Fruit fly (Drosophila melanogaster) whole organism, adult: ENCODE measurements around the gene Adk1.

Experiments
- CG11617 ChIP-seq: fragments of 200-800 bp; sonication (Bioruptor generic); optimal IDR thresholded peaks from 2 replicates; lab custom pipeline; 2017; ENCODE audit warnings: mild to moderate bottlenecking, missing biosample characterization, missing genetic modification reagents, missing genetic modification characterization
- CG12768 ChIP-seq: fragments of 200-800 bp; sonication (Bioruptor generic); optimal IDR thresholded peaks from 2 replicates; lab custom pipeline; 2017; ENCODE audit warnings: missing biosample characterization, missing genetic modification characterization, mild to moderate bottlenecking, moderate library complexity, missing genetic modification reagents
- CG14711 ChIP-seq: fragments of 200-800 bp; sonication (Bioruptor generic); optimal IDR thresholded peaks from 2 replicates; lab custom pipeline; 2018; ENCODE audit warnings: missing biosample characterization, mild to moderate bottlenecking, missing genetic modification characterization, moderate library complexity
- CG1620 ChIP-seq: fragments of 200-800 bp; sonication (Bioruptor generic); optimal IDR thresholded peaks from 2 replicates; lab custom pipeline; 2016; ENCODE audit warnings: missing biosample characterization, missing genetic modification characterization
- CG33017 ChIP-seq: fragments of 200-800 bp; sonication (Bioruptor generic); optimal IDR thresholded peaks from 2 replicates; lab custom pipeline; 2018; ENCODE audit warnings: missing biosample characterization, mild to moderate bottlenecking, missing genetic modification characterization, moderate library complexity
- CG5204 ChIP-seq: fragments of 200-800 bp; sonication (Bioruptor generic); optimal IDR thresholded peaks from 2 replicates; lab custom pipeline; 2016; ENCODE audit warnings: missing biosample characterization, missing genetic modification characterization
- CG7045 ChIP-seq: fragments of 200-800 bp; sonication (Bioruptor generic); optimal IDR thresholded peaks from 2 replicates; lab custom pipeline; 2017; ENCODE audit warnings: missing biosample characterization, mild to moderate bottlenecking, missing genetic modification characterization
- CG7101 ChIP-seq: fragments of 200-800 bp; sonication (Bioruptor generic); optimal IDR thresholded peaks from 2 replicates; lab custom pipeline; 2018; ENCODE audit warnings: missing biosample characterization, mild to moderate bottlenecking, missing genetic modification characterization, moderate library complexity
- Clk ChIP-seq: fragments of 200-800 bp; sonication (Bioruptor generic); optimal IDR thresholded peaks from 2 replicates; lab custom pipeline; 2017; ENCODE audit warnings: missing biosample characterization, missing genetic modification characterization
- Crg-1 ChIP-seq: fragments of 200-800 bp; sonication (Bioruptor generic); optimal IDR thresholded peaks from 2 replicates; lab custom pipeline; 2016; ENCODE audit warnings: missing biosample characterization, missing genetic modification characterization
- Hr96 ChIP-seq: fragments of 200-800 bp; sonication (Bioruptor generic); optimal IDR thresholded peaks from 2 replicates; lab custom pipeline; 2016; ENCODE audit warnings: missing biosample characterization, missing genetic modification characterization
- Mnt ChIP-seq: fragments of 200-800 bp; sonication (Bioruptor generic); optimal IDR thresholded peaks from 2 replicates; lab custom pipeline; 2016; ENCODE audit warnings: missing biosample characterization, mild to moderate bottlenecking, missing genetic modification characterization
- bab1 ChIP-seq: fragments of 200-800 bp; sonication (Bioruptor generic); optimal IDR thresholded peaks from 3 replicates; lab custom pipeline; 2019; ENCODE audit warnings: missing biosample characterization, mild to moderate bottlenecking, missing genetic modification characterization, moderate library complexity
- cic ChIP-seq: fragments of 200-800 bp; sonication (Bioruptor generic); optimal IDR thresholded peaks from 2 replicates; lab custom pipeline; 2017; ENCODE audit warnings: missing biosample characterization, mild to moderate bottlenecking, missing genetic modification characterization, moderate library complexity
- cnc ChIP-seq, 2 experiments: fragments of >200 bp; optimal IDR thresholded peaks; 2 replicates each; lab custom pipeline; 2017
- kay ChIP-seq: fragments of 200-800 bp; sonication (Bioruptor generic); peaks from one replicate; lab custom pipeline; 2016; ENCODE audit warnings: missing biosample characterization, missing genetic modification characterization, borderline replicate concordance
- ovo ChIP-seq: fragments of 200-800 bp; sonication (Bioruptor generic); optimal IDR thresholded peaks from 2 replicates; lab custom pipeline; 2016; ENCODE audit warnings: missing biosample characterization, missing genetic modification characterization
- pad ChIP-seq: fragments of 200-800 bp; sonication (Bioruptor generic); optimal IDR thresholded peaks from 3 replicates; lab custom pipeline; 2017; ENCODE audit warnings: missing biosample characterization, missing genetic modification characterization, mild to moderate bottlenecking, moderate library complexity, missing genetic modification reagents
- tj ChIP-seq: fragments of 200-800 bp; sonication (Bioruptor generic); optimal IDR thresholded peaks from 3 replicates; lab custom pipeline; 2017; ENCODE audit warnings: missing biosample characterization, mild to moderate bottlenecking, missing genetic modification characterization, moderate library complexity
- toe ChIP-seq: fragments of 200-800 bp; sonication (Bioruptor generic); optimal IDR thresholded peaks from 2 replicates; lab custom pipeline; 2016; ENCODE audit warnings: missing biosample characterization, missing genetic modification characterization

Gene Adk1

dm6 chr3R:12197641-12198040, at the start of gene Adk1:
Gene Adk1 (plus strand): TSS chr3R:12197941.
- TF ChIP-seq cic (no peak), Crg-1 (GFP tag; lab: Kevin White, UChicago) (no peak)

dm6 chr3R:12158495-12158894, 39.2 kb upstream of the Adk1 start, which contains the start of gene dpr15:
Gene dpr15 (minus strand): TSS chr3R:12158595.
- TF ChIP-seq toe (no peak), CG11617 (GFP tag; lab: Kevin White, UChicago) (no peak)

DNA sequence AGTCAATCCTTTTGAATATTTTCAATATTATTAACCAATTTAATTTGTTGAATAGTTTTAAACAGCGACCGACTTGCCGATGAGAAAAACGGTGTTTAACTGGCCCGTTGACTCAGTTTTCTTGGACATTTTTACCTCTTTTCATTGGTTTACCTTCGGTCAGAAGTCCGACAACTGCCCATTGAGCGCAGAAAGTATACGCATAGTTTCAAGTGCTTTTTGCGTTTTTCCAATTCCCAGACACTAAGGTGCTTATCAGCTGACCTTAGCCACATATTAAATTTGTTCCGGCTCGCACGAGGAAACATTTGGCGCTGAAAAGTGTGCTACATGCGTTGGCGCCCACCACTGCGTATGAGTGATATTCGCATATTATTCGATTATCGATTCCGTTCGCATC, 31.7 kb upstream of the Adk1 start, which contains the start of gene Cpn:
TSS of gene Cpn (minus strand) at position 101 of the 400 bp plus-strand sequence.
- TF ChIP-seq CG7045 (no peak), CG12768 (GFP tag; lab: Kevin White, UChicago) (no peak), CG33017 (tag; lab: Kevin White, UChicago) (no peak), ovo (no peak), CG1620 (GFP tag; lab: Kevin White, UChicago) (no peak), pad (GFP tag; lab: Kevin White, UChicago) (no peak), cnc (optimal IDR thresholded peaks at IDR 0.05; lab: Kevin White, UChicago) (no peak), Crg-1 (GFP tag; lab: Kevin White, UChicago) (no peak), bab1 (no peak), kay (GFP tag; lab: Kevin White, UChicago) (no peak), cic (no peak), toe (no peak), Hr96 (GFP tag; lab: Kevin White, UChicago) (no peak), CG5204 (GFP tag; lab: Kevin White, UChicago) (no peak), CG11617 (GFP tag; lab: Kevin White, UChicago) (no peak), CG14711 (no peak), tj (no peak), Mnt (no peak)

DNA sequence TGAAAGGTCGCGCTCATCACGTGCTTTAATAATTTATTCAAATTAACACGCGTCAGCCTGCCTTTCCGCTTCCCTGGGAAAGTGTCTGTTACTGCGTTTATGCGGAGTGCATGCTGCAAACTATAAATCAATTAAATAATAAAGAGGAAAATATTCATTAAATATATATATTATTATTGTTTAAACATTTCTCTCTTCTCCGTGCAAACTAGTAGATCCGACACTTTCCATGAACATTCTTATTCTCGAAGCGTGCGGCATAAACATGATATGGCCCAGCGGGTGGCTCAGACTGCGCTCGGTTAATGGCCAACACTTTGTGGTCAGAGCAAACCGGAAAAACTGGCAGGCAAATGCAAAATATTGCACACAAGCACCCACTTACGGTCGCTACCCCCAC, 29.4 kb upstream of the Adk1 start:
- TF ChIP-seq CG5204 (GFP tag; lab: Kevin White, UChicago) = no peak
- no peak for TF ChIP-seq Clk (GFP tag; lab: Kevin White, UChicago)
- TF ChIP-seq cnc (optimal IDR thresholded peaks at IDR 0.05; lab: Kevin White, UChicago) = no peak
- TF ChIP-seq CG7045 = no peak
- TF ChIP-seq CG12768 (GFP tag; lab: Kevin White, UChicago) = no peak
- TF ChIP-seq kay (GFP tag; lab: Kevin White, UChicago) = no peak

DNA sequence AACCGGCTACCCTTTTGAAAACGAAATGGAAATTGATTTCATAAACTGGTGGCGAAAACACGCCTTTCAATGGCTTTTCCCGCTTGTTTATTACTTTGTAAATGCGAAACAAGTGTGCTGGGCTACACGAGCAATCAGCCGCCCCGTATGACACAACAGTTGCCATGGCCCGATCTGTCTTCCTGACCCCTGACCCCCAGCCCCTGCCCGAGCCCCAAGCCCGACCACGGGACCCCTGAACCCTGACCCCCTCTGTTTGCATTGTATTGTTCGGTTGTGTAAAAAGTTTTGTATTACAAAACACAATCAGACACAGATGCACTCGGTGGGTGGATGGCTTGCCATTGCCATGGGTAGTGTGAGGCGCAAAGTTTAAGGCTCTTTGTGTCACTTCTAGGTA, 12.1 kb upstream of the Adk1 start:
- TF ChIP-seq pad (GFP tag; lab: Kevin White, UChicago) (no peak), CG7101 (tag; lab: Kevin White, UChicago) (no peak), CG12768 (GFP tag; lab: Kevin White, UChicago) (no peak), CG33017 (tag; lab: Kevin White, UChicago) (no peak), CG11617 (GFP tag; lab: Kevin White, UChicago) (no peak), Mnt (no peak), toe (no peak), CG5204 (GFP tag; lab: Kevin White, UChicago) (no peak), kay (GFP tag; lab: Kevin White, UChicago) (no peak), ovo (no peak), CG7045 (no peak), CG14711 (no peak), cic (no peak), Clk (GFP tag; lab: Kevin White, UChicago) (no peak), tj (no peak)

DNA sequence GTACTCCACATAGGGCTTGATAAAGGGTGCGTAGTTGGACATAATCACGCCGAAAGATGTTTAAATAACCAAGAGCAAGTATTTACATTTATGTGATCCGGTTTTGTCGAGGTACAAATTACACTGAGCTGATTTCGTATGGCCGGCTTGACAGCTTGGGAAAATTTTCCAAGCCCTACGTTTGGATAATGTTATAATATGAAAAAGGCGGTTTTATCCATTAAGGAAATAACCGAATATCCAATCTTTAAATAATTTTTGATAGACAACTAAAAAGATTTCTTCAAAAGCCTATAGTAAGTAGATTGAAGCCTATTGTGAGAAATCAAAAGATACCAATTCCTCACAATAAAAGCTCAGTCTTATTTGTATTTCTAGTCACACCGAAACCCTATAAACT, 2.8 kb upstream of the Adk1 start, which contains the start of the genes eIF3d2 and CG43450:
TSS of gene eIF3d2 (minus strand) at position 101 of the 400 bp plus-strand sequence.
TSS of gene CG43450 (plus strand) at position 384 of the 400 bp plus-strand sequence.
- TF ChIP-seq CG1620 (GFP tag; lab: Kevin White, UChicago) = no peak
- no peak for TF ChIP-seq Hr96 (GFP tag; lab: Kevin White, UChicago)
- no peak for TF ChIP-seq pad (GFP tag; lab: Kevin White, UChicago)
- no peak for TF ChIP-seq toe
- TF ChIP-seq kay (GFP tag; lab: Kevin White, UChicago) = no peak
- TF ChIP-seq cnc (optimal IDR thresholded peaks at IDR 0.05; lab: Kevin White, UChicago) = no peak
- TF ChIP-seq Clk (GFP tag; lab: Kevin White, UChicago) = no peak
- TF ChIP-seq Mnt = no peak
- TF ChIP-seq CG11617 (GFP tag; lab: Kevin White, UChicago) = no peak
- no peak for TF ChIP-seq CG12768 (GFP tag; lab: Kevin White, UChicago)
- TF ChIP-seq cic = no peak

DNA sequence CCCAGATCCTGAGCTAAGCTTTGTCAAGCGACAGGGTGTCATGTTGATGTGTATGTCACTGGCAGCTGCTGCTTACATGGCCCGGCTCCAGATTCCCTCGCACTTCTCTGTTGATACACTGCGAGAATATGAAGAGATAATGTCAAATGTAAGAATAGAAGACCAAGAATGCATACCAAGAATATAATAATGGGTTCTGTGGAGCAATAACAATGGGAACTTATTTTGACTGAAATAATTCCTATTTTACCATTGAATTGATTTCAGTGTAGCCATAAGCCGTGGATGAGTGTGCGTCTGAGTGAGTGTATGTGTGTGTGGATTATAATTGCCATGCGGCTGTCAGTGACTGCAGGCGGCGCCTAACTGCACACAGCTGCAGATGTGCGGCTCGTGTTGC, 1.6 kb upstream of the Adk1 start:
- TF ChIP-seq CG1620 (GFP tag; lab: Kevin White, UChicago) (no peak), Crg-1 (GFP tag; lab: Kevin White, UChicago) (no peak), Mnt (no peak), pad (GFP tag; lab: Kevin White, UChicago) (no peak), CG14711 (no peak), CG12768 (GFP tag; lab: Kevin White, UChicago) (no peak), ovo (no peak), kay (GFP tag; lab: Kevin White, UChicago) (no peak), toe (no peak)

- no peak for TF ChIP-seq cnc (optimal IDR thresholded peaks at IDR 0.05; lab: Kevin White, UChicago)
- no peak for TF ChIP-seq CG5204 (GFP tag; lab: Kevin White, UChicago)
- TF ChIP-seq cic = no peak
- no peak for TF ChIP-seq ovo
- TF ChIP-seq CG1620 (GFP tag; lab: Kevin White, UChicago) = no peak
- no peak for TF ChIP-seq CG12768 (GFP tag; lab: Kevin White, UChicago)
- TF ChIP-seq tj = no peak
- TF ChIP-seq toe = no peak
These were observed 12.5 kb downstream of the Adk1 start, which contains the start of gene CG4830 for dm6 chr3R:12210260-12210659. Gene CG4830 (minus strand): TSS chr3R:12210360.
